Worm (Caenorhabditis elegans): ENCODE measurements around the gene pis-1.

The pis-1 gene

DNA sequence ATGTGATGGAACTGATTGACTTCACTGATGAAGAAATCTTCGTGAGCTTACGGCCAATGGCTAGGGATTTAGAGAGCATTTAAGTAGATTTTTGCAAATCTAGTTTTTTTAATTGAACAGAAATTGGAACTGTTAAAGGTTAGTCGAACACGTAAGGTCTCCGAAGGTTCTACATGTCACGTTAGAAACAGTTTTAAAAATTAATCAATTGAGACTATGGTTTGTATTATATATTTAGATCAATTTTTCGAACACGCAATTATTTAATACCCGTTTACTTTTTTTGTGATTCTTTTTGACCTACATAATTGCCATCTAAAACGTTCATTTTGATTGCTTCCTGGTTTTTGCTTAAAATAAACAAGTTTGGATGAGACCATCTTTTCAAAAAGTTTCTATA, 51.5 kb downstream of the pis-1 start, which contains the start of gene C28D4.4 (continued):
- no peak for TF ChIP-seq F39B2.1 (GFP tag; IDR thresholded peaks at IDR 0.05)
- no peak for TF ChIP-seq ZK185.1 (tag; optimal IDR thresholded peaks at IDR 0.05; ENCODE audit: poor library complexity, severe bottlenecking)

DNA sequence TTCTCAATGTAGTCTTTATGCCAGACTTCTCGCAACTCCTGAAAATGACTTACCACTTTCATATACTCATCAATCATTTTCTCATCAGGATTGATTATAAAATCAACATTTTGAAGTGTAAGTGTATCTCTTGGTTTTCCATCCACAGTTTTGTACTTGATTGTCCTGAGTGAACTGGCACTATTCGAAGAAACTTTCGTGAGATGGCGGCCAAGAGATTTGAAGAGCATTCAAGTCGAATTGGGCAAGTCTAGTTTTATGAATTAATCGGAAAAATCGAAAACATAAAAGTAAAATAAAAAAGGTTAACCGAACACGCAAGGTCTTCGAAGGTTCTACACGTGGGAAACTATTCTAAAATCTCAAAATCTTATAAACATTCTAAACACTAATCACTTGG, 53.5 kb downstream of the pis-1 start, which contains the start of gene C28D4.7:
C28D4.7 (minus strand) TSS at position 265 of the 400 bp plus-strand sequence.
- no peak for TF ChIP-seq bed-1 (GFP tag; IDR thresholded peaks at IDR 0.05)

All from whole organism, young adult.